Worm (Caenorhabditis elegans) whole organism, young adult: Measurements from ENCODE around the gene F16H6.3.
A peak's percentile ranks its signal among the peaks of the same experiment; 100 is the strongest.

ENCODE experiments used
- B0035.1 ChIP-seq: sonication (generic microtip); optimal IDR thresholded peaks from 2 replicates; lab custom pipeline; 2016; ENCODE audit warnings: missing genetic modification characterization, mild to moderate bottlenecking, missing compliant biosample characterization, missing genotype, missing genetic modification reagents
- C06A6.2 ChIP-seq: fragments of 200-800 bp; sonication (Bioruptor generic); conservative IDR thresholded peaks from 2 replicates; pipeline ENCODE4 v1.3.6; 2022; ENCODE audit warnings: missing genetic modification characterization, missing compliant biosample characterization
- C17E4.6 ChIP-seq: fragments of 200-800 bp; sonication (Bioruptor generic); IDR thresholded peaks from 2 replicates; pipeline ENCODE4 v1.3.6; 2022; ENCODE audit warnings: missing genetic modification reagents, missing genetic modification characterization, missing compliant biosample characterization
- F22D6.2 ChIP-seq: sonication (generic microtip); optimal IDR thresholded peaks from 2 replicates; lab custom pipeline; 2016; ENCODE audit warnings: mild to moderate bottlenecking, missing genetic modification characterization, missing compliant biosample characterization
- F33H1.4 ChIP-seq: fragments of 200-800 bp; sonication (Bioruptor generic); IDR thresholded peaks from 2 replicates; pipeline ENCODE4 v1.3.6; 2022; ENCODE audit warnings: missing genetic modification reagents, missing genetic modification characterization, missing compliant biosample characterization
- F39B2.1 ChIP-seq: fragments of 200-800 bp; sonication (Bioruptor generic); IDR thresholded peaks from 2 replicates; pipeline ENCODE4 v1.3.6; 2022; ENCODE audit warnings: missing genetic modification reagents, missing genetic modification characterization, missing compliant biosample characterization
- F49E8.2 ChIP-seq: sonication (generic microtip); optimal IDR thresholded peaks from 3 replicates; lab custom pipeline; 2017; ENCODE audit warnings: missing genetic modification characterization, mild to moderate bottlenecking, missing compliant biosample characterization, antibody characterized with exemption, moderate library complexity; ENCODE audit not compliant: insufficient read depth
- F57A8.1 ChIP-seq: fragments of 200-800 bp; sonication (Bioruptor generic); optimal IDR thresholded peaks from 2 replicates; lab custom pipeline; 2018; ENCODE audit warnings: mild to moderate bottlenecking, missing genetic modification characterization, moderate library complexity, missing compliant biosample characterization
- Y53G8AR.9 ChIP-seq: fragments of 200-800 bp; sonication (Bioruptor generic); conservative IDR thresholded peaks from 2 replicates; pipeline ENCODE4 v1.3.6; 2022; ENCODE audit warnings: missing genetic modification reagents, missing genetic modification characterization, missing compliant biosample characterization
- Y56A3A.18 ChIP-seq: fragments of 200-800 bp; sonication (Bioruptor generic); IDR thresholded peaks from 2 replicates; pipeline ENCODE4 v1.3.6; 2022; ENCODE audit warnings: missing genetic modification reagents, missing genetic modification characterization, missing compliant biosample characterization
- Y95B8A.8 ChIP-seq: fragments of 200-800 bp; sonication (Bioruptor generic); IDR thresholded peaks from 2 replicates; pipeline ENCODE4 v1.3.6; 2022; ENCODE audit warnings: missing genetic modification reagents, missing genetic modification characterization, missing compliant biosample characterization
- aptf-3 ChIP-seq: fragments of 200-800 bp; sonication (Bioruptor generic); IDR thresholded peaks from 2 replicates; pipeline ENCODE4 v1.3.6; 2022; ENCODE audit warnings: missing genetic modification characterization, missing compliant biosample characterization
- atf-7 ChIP-seq: sonication (generic microtip); optimal IDR thresholded peaks from 2 replicates; lab custom pipeline; 2017; ENCODE audit warnings: mild to moderate bottlenecking, missing genetic modification characterization, missing compliant biosample characterization
- attf-3 ChIP-seq: fragments of 200-800 bp; sonication (Bioruptor generic); conservative IDR thresholded peaks from 2 replicates; pipeline ENCODE4 v1.3.6; 2022; ENCODE audit warnings: missing genetic modification reagents, missing genetic modification characterization, missing compliant biosample characterization
- attf-5 ChIP-seq: fragments of 200-800 bp; sonication (Bioruptor generic); optimal IDR thresholded peaks from 2 replicates; lab custom pipeline; 2018; ENCODE audit warnings: mild to moderate bottlenecking, missing genetic modification characterization, missing compliant biosample characterization
- attf-6 ChIP-seq: fragments of 200-800 bp; sonication (Bioruptor generic); IDR thresholded peaks from 2 replicates; pipeline ENCODE4 v1.3.6; 2022; ENCODE audit warnings: missing genetic modification reagents, missing genetic modification characterization, missing compliant biosample characterization
- bed-2 ChIP-seq: fragments of 200-800 bp; sonication (Bioruptor generic); IDR thresholded peaks from 2 replicates; pipeline ENCODE4 v1.3.6; 2022; ENCODE audit warnings: missing genetic modification reagents, missing genetic modification characterization, missing compliant biosample characterization
- cebp-1 ChIP-seq, 2 experiments: fragments of 200-800 bp in 1 of 2; sonication (Bioruptor generic) in 1 of 2; sonication (generic microtip) in 1 of 2; IDR thresholded peaks in 1 of 2; optimal IDR thresholded peaks in 1 of 2; 2 replicates each; pipeline versions ENCODE4 v1.3.6 to Lab custom; 2017 to 2022; ENCODE audit warnings: missing compliant biosample characterization in 2 of 2, missing genetic modification characterization in 2 of 2, mild to moderate bottlenecking in 1 of 2, missing genetic modification reagents in 1 of 2, moderate library complexity in 1 of 2
- ceh-79 ChIP-seq: sonication (generic microtip); optimal IDR thresholded peaks from 2 replicates; lab custom pipeline; 2017; ENCODE audit warnings: mild to moderate bottlenecking, missing genetic modification characterization, missing compliant biosample characterization
- dox-1 ChIP-seq: fragments of 200-800 bp; sonication (Bioruptor generic); IDR thresholded peaks from 2 replicates; pipeline ENCODE4 v1.3.6; 2022; ENCODE audit warnings: missing genetic modification reagents, missing genetic modification characterization, missing compliant biosample characterization
- egl-44 ChIP-seq: fragments of 200-800 bp; sonication (Bioruptor generic); IDR thresholded peaks from 2 replicates; pipeline ENCODE4 v1.3.6; 2022; ENCODE audit warnings: missing genetic modification reagents, missing genetic modification characterization, missing compliant biosample characterization
- him-1 ChIP-seq: sonication (generic microtip); optimal IDR thresholded peaks from 2 replicates; lab custom pipeline; 2016; ENCODE audit warnings: missing genotype, missing genetic modification reagents, missing genetic modification characterization, missing compliant biosample characterization
- lag-1 ChIP-seq: fragments of 200-800 bp; sonication (Bioruptor generic); IDR thresholded peaks from 2 replicates; pipeline ENCODE4 v1.3.6; 2022; ENCODE audit warnings: missing genetic modification reagents, missing genetic modification characterization, missing compliant biosample characterization
- let-526 ChIP-seq: fragments of 200-800 bp; sonication (Bioruptor generic); IDR thresholded peaks from 2 replicates; pipeline ENCODE4 v1.3.6; 2022; ENCODE audit warnings: missing genetic modification reagents, missing genetic modification characterization, missing compliant biosample characterization
- lin-26 ChIP-seq: fragments of 200-800 bp; sonication (Bioruptor generic); IDR thresholded peaks from 2 replicates; pipeline ENCODE4 v1.3.6; 2022; ENCODE audit warnings: missing genetic modification reagents, missing genetic modification characterization, missing compliant biosample characterization
- madf-8 ChIP-seq: fragments of 200-800 bp; sonication (Bioruptor generic); conservative IDR thresholded peaks from 2 replicates; pipeline ENCODE4 v1.3.6; 2022; ENCODE audit warnings: missing genetic modification reagents, missing genetic modification characterization, missing compliant biosample characterization
- mcd-1 ChIP-seq: fragments of 200-800 bp; sonication (Bioruptor generic); IDR thresholded peaks from 2 replicates; pipeline ENCODE4 v1.3.6; 2022; ENCODE audit warnings: missing genetic modification reagents, missing genetic modification characterization, missing compliant biosample characterization
- mel-28 ChIP-seq: sonication (generic microtip); optimal IDR thresholded peaks from 2 replicates; lab custom pipeline; 2016; ENCODE audit warnings: borderline replicate concordance, mild to moderate bottlenecking, missing genetic modification characterization, missing compliant biosample characterization
- nfyb-1 ChIP-seq: fragments of 200-800 bp; sonication (Bioruptor generic); IDR thresholded peaks from 2 replicates; pipeline ENCODE4 v1.3.6; 2022; ENCODE audit warnings: missing genetic modification reagents, missing genetic modification characterization, missing compliant biosample characterization
- nhr-120 ChIP-seq: fragments of 200-800 bp; sonication (Bioruptor generic); IDR thresholded peaks from 2 replicates; pipeline ENCODE4 v1.3.6; 2022; ENCODE audit warnings: missing genetic modification characterization, missing compliant biosample characterization
- pbrm-1 ChIP-seq: fragments of 200-800 bp; sonication (Bioruptor generic); IDR thresholded peaks from 2 replicates; pipeline ENCODE4 v1.3.6; 2022; ENCODE audit warnings: missing genetic modification reagents, missing genetic modification characterization, missing compliant biosample characterization
- rec-8 ChIP-seq, 2 experiments: sonication (generic microtip); optimal IDR thresholded peaks; 2 replicates each; lab custom pipeline; 2016; ENCODE audit warnings: mild to moderate bottlenecking in 2 of 2, missing genetic modification characterization in 2 of 2, missing genetic modification reagents in 2 of 2, missing genotype in 2 of 2, missing biosample characterization in 1 of 2, missing compliant biosample characterization in 1 of 2, moderate library complexity in 1 of 2
- rpc-1 ChIP-seq, 2 experiments: fragments of 150-350 bp in 1 of 2; sonication (generic microtip) in 1 of 2; optimal IDR thresholded peaks; 2 replicates each; lab custom pipeline; 2014 to 2018; ENCODE audit warnings: missing biosample characterization in 1 of 2, missing genetic modification characterization in 1 of 2, missing genetic modification reagents in 1 of 2, missing genotype in 1 of 2
- sptf-2 ChIP-seq: fragments of 200-800 bp; sonication (Bioruptor generic); optimal IDR thresholded peaks from 2 replicates; lab custom pipeline; 2018; ENCODE audit warnings: mild to moderate bottlenecking, missing genetic modification characterization, missing compliant biosample characterization
- tbp1 ChIP-seq: fragments of 200-800 bp; sonication (Bioruptor generic); optimal IDR thresholded peaks from 2 replicates; lab custom pipeline; 2018; ENCODE audit warnings: mild to moderate bottlenecking, missing genetic modification characterization, missing compliant biosample characterization
- xnd-1 ChIP-seq: sonication (generic microtip); optimal IDR thresholded peaks from 2 replicates; lab custom pipeline; 2016; ENCODE audit warnings: missing genotype, missing genetic modification reagents, missing genetic modification characterization, missing compliant biosample characterization

Gene F16H6.3

ce11 chrV:18168266-18168665 is 26.8 kb upstream of the F16H6.3 start, which contains the start of gene C14A6.7:
Gene C14A6.7, minus strand, starts transcription at chrV:18168366.
- TF ChIP-seq Y53G8AR.9 (no peak), F39B2.1 (GFP tag; lab: Robert Waterston, UW) (no peak), Y95B8A.8 (GFP tag; lab: Robert Waterston, UW) (no peak), rec-8 (tag; optimal IDR thresholded peaks at IDR 0.05; lab: Kevin White, UChicago) (no peak), Y56A3A.18 (no peak), mel-28 (tag; lab: Kevin White, UChicago) (no peak), F49E8.2 (tag; lab: Kevin White, UChicago) (no peak), madf-8 (GFP tag; lab: Robert Waterston, UW) (no peak), C06A6.2 (no peak), ceh-79 (tag; lab: Kevin White, UChicago) (no peak), attf-5 (GFP tag; lab: Kevin White, UChicago) (no peak), let-526 (GFP tag; lab: Robert Waterston, UW) (no peak), F57A8.1 (GFP tag; lab: Kevin White, UChicago) (no peak), nfyb-1 (GFP tag; lab: Robert Waterston, UW) (no peak), lin-26 (GFP tag; lab: Robert Waterston, UW) (no peak), attf-3 (GFP tag; lab: Robert Waterston, UW) (no peak), him-1 (tag; lab: Kevin White, UChicago) (no peak)

DNA sequence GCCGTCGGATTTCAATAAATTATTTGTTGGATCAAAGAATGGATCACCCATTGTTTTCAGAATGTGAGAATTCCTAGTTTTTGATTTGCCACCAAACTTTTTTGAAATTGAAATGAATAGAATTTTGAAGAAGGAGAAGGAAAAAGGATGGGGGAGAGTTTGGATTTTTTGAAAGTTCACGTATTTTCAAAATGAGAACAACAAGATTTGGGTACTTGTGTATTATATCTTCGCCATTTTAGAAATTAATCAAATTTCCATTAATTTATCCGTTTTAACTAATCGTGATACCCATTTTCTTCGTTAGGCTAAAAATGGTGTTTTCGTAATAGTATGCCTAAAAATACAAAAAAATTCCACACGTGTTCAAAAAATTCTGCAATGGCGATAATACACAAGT is 23.5 kb upstream of the F16H6.3 start, which contains the start of gene C14A6.8:
Gene C14A6.8 (minus strand): TSS at position 101 of the 400 bp plus-strand sequence.
- TF ChIP-seq pbrm-1 (GFP tag; lab: Robert Waterston, UW) (no peak), F33H1.4 (GFP tag; lab: Robert Waterston, UW) (no peak), C17E4.6 (no peak), xnd-1 (no peak), Y53G8AR.9 (no peak)
- TF ChIP-seq, all 124 proteins: peak for 0

DNA sequence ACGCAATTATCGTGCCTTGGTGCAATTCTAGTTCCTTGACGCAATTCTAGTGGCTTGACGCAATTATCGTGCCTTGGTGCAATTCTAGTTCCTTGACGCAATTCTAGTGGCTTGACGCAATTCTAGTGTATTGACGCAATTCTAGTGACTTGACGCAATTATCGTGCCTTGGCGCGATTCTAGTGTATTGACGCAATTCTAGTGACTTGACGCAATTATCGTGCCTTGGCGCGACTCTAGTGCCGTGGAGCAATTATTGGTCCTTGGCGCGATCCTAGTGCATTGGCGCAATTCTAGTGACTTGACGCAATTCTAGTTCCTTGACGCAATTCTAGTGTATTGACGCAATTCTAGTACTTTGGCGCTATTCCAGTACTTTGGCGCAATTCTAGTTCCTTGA is 20.2 kb upstream of the F16H6.3 start:
- TF ChIP-seq egl-44 (0 out of 2 replicates have a peak, but pooled peaks have one; percentile 33), aptf-3 (GFP tag; lab: Robert Waterston, UW) (peak; percentile 64; the same call in 1 of the 2 replicates), dox-1 (GFP tag; lab: Robert Waterston, UW) (0 out of 2 replicates have a peak, but pooled peaks have one; percentile 27), lin-26 (GFP tag; lab: Robert Waterston, UW) (0 out of 2 replicates have a peak, but pooled peaks have one; percentile 46), nhr-120 (GFP tag; lab: Robert Waterston, UW) (0 out of 2 replicates have a peak, but pooled peaks have one; percentile 69)

ce11 chrV:18178659-18179058 is 16.4 kb upstream of the F16H6.3 start, which contains the start of gene C31G12.4:
Gene C31G12.4, minus strand, starts transcription at chrV:18178759.
- TF ChIP-seq attf-3 (GFP tag; lab: Robert Waterston, UW) (no peak), rpc-1 (optimal IDR thresholded peaks at IDR 0.05; lab: Kevin White, UChicago) (no peak), rpc-1 (tag; optimal IDR thresholded peaks at IDR 0.05; lab: Kevin White, UChicago) (no peak), mcd-1 (GFP tag; lab: Robert Waterston, UW) (no peak), bed-2 (GFP tag; lab: Robert Waterston, UW) (no peak), cebp-1 (GFP tag; IDR thresholded peaks at IDR 0.05; lab: Robert Waterston, UW) (no peak), cebp-1 (tag; optimal IDR thresholded peaks at IDR 0.05; lab: Kevin White, UChicago) (no peak), nhr-120 (GFP tag; lab: Robert Waterston, UW) (no peak), lag-1 (GFP tag; lab: Robert Waterston, UW) (no peak), F22D6.2 (no peak), sptf-2 (GFP tag; lab: Kevin White, UChicago) (no peak), atf-7 (tag; lab: Kevin White, UChicago) (no peak), mel-28 (tag; lab: Kevin White, UChicago) (no peak), attf-6 (GFP tag; lab: Robert Waterston, UW) (no peak), B0035.1 (no peak), tbp1 (GFP tag; lab: Kevin White, UChicago) (no peak)
- TF ChIP-seq, all 124 proteins: peak for 0
